Fruit fly (Drosophila melanogaster): ENCODE results near the gene Gbeta13F.

The Gbeta13F gene

dm6 chrX:15887247-15887616 lies 27.3 kb downstream of the Gbeta13F start, which contains the start of gene tay (continued):
- TF ChIP-seq Doc2 (GFP tag; IDR thresholded peaks at IDR 0.05) (no peak), CG7372 (GFP tag; IDR thresholded peaks at IDR 0.05) (no peak), CG34224 (GFP tag; IDR thresholded peaks at IDR 0.05; ENCODE audit: partially characterized antibody) (peak; percentile 28; the same call in 1 of the 3 replicates), H2.0 (GFP tag; IDR thresholded peaks at IDR 0.05) (no peak), CG30020 (tag; optimal IDR thresholded peaks at IDR 0.05) (peak; percentile 97), gsb (GFP tag; IDR thresholded peaks at IDR 0.05) (no peak), Oaz (GFP tag; IDR thresholded peaks at IDR 0.05) (no peak), CG10209 (GFP tag; optimal IDR thresholded peaks at IDR 0.05) (no peak), CG12104 (GFP tag; optimal IDR thresholded peaks at IDR 0.05) (no peak), lov (optimal IDR thresholded peaks at IDR 0.05) (no peak), lov (GFP tag; IDR thresholded peaks at IDR 0.05) (no peak), Nf-YA (GFP tag; IDR thresholded peaks at IDR 0.05) (no peak), tio (GFP tag; optimal IDR thresholded peaks at IDR 0.05) (no peak), CG3163 (GFP tag; optimal IDR thresholded peaks at IDR 0.05) (no peak), tin (GFP tag; optimal IDR thresholded peaks at IDR 0.05) (no peak), cato (GFP tag; optimal IDR thresholded peaks at IDR 0.05; ENCODE audit: borderline replicate concordance) (no peak), CG10431 (GFP tag; optimal IDR thresholded peaks at IDR 0.05) (no peak), CG2202 (tag; optimal IDR thresholded peaks at IDR 0.05) (no peak), CG30403 (GFP tag; optimal IDR thresholded peaks at IDR 0.05) (peak; percentile 4), onecut (GFP tag; IDR thresholded peaks at IDR 0.05) (peak; percentile 20; the same call in 1 of the 2 replicates), CG33213 (GFP tag; optimal IDR thresholded peaks at IDR 0.05) (peak; percentile 28), CG9797 (GFP tag; optimal IDR thresholded peaks at IDR 0.05) (peak; percentile 38), zfh2 (GFP tag; optimal IDR thresholded peaks at IDR 0.05) (peak; percentile 35), Lpt (GFP tag; optimal IDR thresholded peaks at IDR 0.05) (no peak), vnd (GFP tag; IDR thresholded peaks at IDR 0.05; ENCODE audit: partially characterized antibody) (peak; percentile 63), HLH3B (GFP tag; IDR thresholded peaks at IDR 0.05) (no peak), Dfd (GFP tag; optimal IDR thresholded peaks at IDR 0.05) (no peak), Kr (GFP tag; optimal IDR thresholded peaks at IDR 0.05) (no peak), CG12744 (GFP tag; optimal IDR thresholded peaks at IDR 0.05) (no peak), NC2α (GFP tag; optimal IDR thresholded peaks at IDR 0.05) (no peak), CG9876 (GFP tag; optimal IDR thresholded peaks at IDR 0.05) (no peak), chm (GFP tag; IDR thresholded peaks at IDR 0.05) (no peak), dati (GFP tag; IDR thresholded peaks at IDR 0.05) (no peak), h (optimal IDR thresholded peaks at IDR 0.05) (no peak), bowl (GFP tag; IDR thresholded peaks at IDR 0.05) (no peak), NFAT (GFP tag; IDR thresholded peaks at IDR 0.05) (no peak), CG5953 (GFP tag; IDR thresholded peaks at IDR 0.05) (no peak), CG3995 (GFP tag; optimal IDR thresholded peaks at IDR 0.05) (peak; percentile 98), CG17328 (GFP tag; IDR thresholded peaks at IDR 0.05) (no peak), nom (GFP tag; optimal IDR thresholded peaks at IDR 0.05) (no peak), Dll (GFP tag; IDR thresholded peaks at IDR 0.05; ENCODE audit: partially characterized antibody) (no peak), stwl (tag; optimal IDR thresholded peaks at IDR 0.05) (peak; percentile 66), Hmr (GFP tag; optimal IDR thresholded peaks at IDR 0.05) (no peak), Pdp1 (GFP tag; optimal IDR thresholded peaks at IDR 0.05) (peak in 1 of 2 experiments; percentile 34), pzg (GFP tag; optimal IDR thresholded peaks at IDR 0.05) (peak; percentile 84), cad (GFP tag; optimal IDR thresholded peaks at IDR 0.05) (no peak), Lim3 (GFP tag; IDR thresholded peaks at IDR 0.05) (no peak), CG2129 (GFP tag; IDR thresholded peaks at IDR 0.05; ENCODE audit: partially characterized antibody) (no peak), CG10267 (tag; optimal IDR thresholded peaks at IDR 0.05) (peak; percentile 19), zf30C (GFP tag; optimal IDR thresholded peaks at IDR 0.05) (peak; percentile 38), CG32767 (GFP tag; IDR thresholded peaks at IDR 0.05) (no peak), CG13424 (tag; optimal IDR thresholded peaks at IDR 0.05) (no peak), crc (GFP tag; optimal IDR thresholded peaks at IDR 0.05) (no peak)

All from whole organism, embryonic.